Worm (Caenorhabditis elegans): ENCODE data around the gene irld-63.

irld-63 gene

ce11 chrII:2920817-2921458, 9.6 kb upstream of the irld-63 start:
- TF ChIP-seq ceh-13 (GFP tag; optimal IDR thresholded peaks at IDR 0.05) (no peak), hmbx-1 (tag; optimal IDR thresholded peaks at IDR 0.05) (no peak), scrt-1 (GFP tag; IDR thresholded peaks at IDR 0.05) (no peak), ceh-36 (tag; optimal IDR thresholded peaks at IDR 0.05) (no peak), tbx-37 (GFP tag; conservative IDR thresholded peaks at IDR 0.05) (no peak), pes-1 (GFP tag; IDR thresholded peaks at IDR 0.05) (no peak), ama-1 (optimal IDR thresholded peaks at IDR 0.05) (no peak)

- TF ChIP-seq ama-1 (optimal IDR thresholded peaks at IDR 0.05) (no peak), tra-4 (tag; optimal IDR thresholded peaks at IDR 0.05) (no peak)
Observed at ce11 chrII:2921860-2922259, 8.7 kb upstream of the irld-63 start.

- no peak for TF ChIP-seq hmbx-1 (tag; optimal IDR thresholded peaks at IDR 0.05)
- TF ChIP-seq B0310.2 (tag; optimal IDR thresholded peaks at IDR 0.05): no peak
- TF ChIP-seq F13C5.2 (tag; optimal IDR thresholded peaks at IDR 0.05): no peak
- TF ChIP-seq scrt-1 (GFP tag; IDR thresholded peaks at IDR 0.05): no peak
- no peak for TF ChIP-seq aly-1 (tag; optimal IDR thresholded peaks at IDR 0.05)
- TF ChIP-seq ceh-36 (tag; optimal IDR thresholded peaks at IDR 0.05): no peak
- no peak for TF ChIP-seq flt-1 (GFP tag; IDR thresholded peaks at IDR 0.05)
- TF ChIP-seq tbx-11 (GFP tag; IDR thresholded peaks at IDR 0.05): no peak
- TF ChIP-seq tra-4 (tag; optimal IDR thresholded peaks at IDR 0.05): no peak
- no peak for TF ChIP-seq ceh-13 (GFP tag; optimal IDR thresholded peaks at IDR 0.05)
- no peak for TF ChIP-seq ama-1 (optimal IDR thresholded peaks at IDR 0.05)
- no peak for TF ChIP-seq ets-7 (tag; optimal IDR thresholded peaks at IDR 0.05)
Observed at ce11 chrII:2922359-2922758, 8.2 kb upstream of the irld-63 start.

ce11 chrII:2922782-2923181, 7.7 kb upstream of the irld-63 start:
- TF ChIP-seq hmg-4 (GFP tag; optimal IDR thresholded peaks at IDR 0.05): no peak
- 0 out of 2 replicates have a peak, but pooled peaks have one; percentile 29 for TF ChIP-seq pes-1 (GFP tag; IDR thresholded peaks at IDR 0.05)

ce11 chrII:2923617-2924016, 6.9 kb upstream of the irld-63 start, which contains the start of gene ZK355.2:
Gene ZK355.2 (plus strand): TSS chrII:2923917.
- TF ChIP-seq ceh-13 (GFP tag; optimal IDR thresholded peaks at IDR 0.05) (no peak), tbx-37 (GFP tag; conservative IDR thresholded peaks at IDR 0.05) (no peak), ceh-36 (tag; optimal IDR thresholded peaks at IDR 0.05) (peak; percentile 15)

- TF ChIP-seq scrt-1 (GFP tag; IDR thresholded peaks at IDR 0.05) (no peak), flt-1 (GFP tag; IDR thresholded peaks at IDR 0.05) (no peak), tbx-37 (GFP tag; conservative IDR thresholded peaks at IDR 0.05) (no peak), sea-1 (GFP tag; conservative IDR thresholded peaks at IDR 0.05) (no peak), tbx-11 (GFP tag; IDR thresholded peaks at IDR 0.05) (no peak), hmbx-1 (tag; optimal IDR thresholded peaks at IDR 0.05) (no peak), F13C5.2 (tag; optimal IDR thresholded peaks at IDR 0.05) (no peak), hmg-4 (GFP tag; optimal IDR thresholded peaks at IDR 0.05) (no peak), B0310.2 (tag; optimal IDR thresholded peaks at IDR 0.05) (no peak), ceh-13 (GFP tag; optimal IDR thresholded peaks at IDR 0.05) (no peak), ceh-36 (tag; optimal IDR thresholded peaks at IDR 0.05) (no peak), ama-1 (optimal IDR thresholded peaks at IDR 0.05) (no peak), hnd-1 (tag; optimal IDR thresholded peaks at IDR 0.05) (no peak), aly-1 (tag; optimal IDR thresholded peaks at IDR 0.05) (no peak), tra-4 (tag; optimal IDR thresholded peaks at IDR 0.05) (no peak), ets-7 (tag; optimal IDR thresholded peaks at IDR 0.05) (no peak)
Observed at ce11 chrII:2925032-2925431, 5.5 kb upstream of the irld-63 start.

- TF ChIP-seq B0310.2 (tag; optimal IDR thresholded peaks at IDR 0.05): no peak
- TF ChIP-seq ets-7 (tag; optimal IDR thresholded peaks at IDR 0.05): no peak
Observed at ce11 chrII:2925806-2926558, 4.5 kb upstream of the irld-63 start.

- TF ChIP-seq hmg-4 (GFP tag; optimal IDR thresholded peaks at IDR 0.05): no peak
- 0 out of 2 replicates have a peak, but pooled peaks have one; percentile 36 for TF ChIP-seq sea-1 (GFP tag; conservative IDR thresholded peaks at IDR 0.05)
- TF ChIP-seq ets-7 (tag; optimal IDR thresholded peaks at IDR 0.05): no peak
Observed at ce11 chrII:2927533-2927932, 3.0 kb upstream of the irld-63 start, which contains the start of the genes ZK355.3 and ZK355.8. Gene ZK355.3 (minus strand): TSS chrII:2927633. Gene ZK355.8 (plus strand): TSS chrII:2927804.

ce11 chrII:2929846-2930245, 682 bp upstream of the irld-63 start:
- TF ChIP-seq ceh-36 (tag; optimal IDR thresholded peaks at IDR 0.05) (no peak), tbx-37 (GFP tag; conservative IDR thresholded peaks at IDR 0.05) (no peak), hnd-1 (tag; optimal IDR thresholded peaks at IDR 0.05) (no peak), pes-1 (GFP tag; IDR thresholded peaks at IDR 0.05) (no peak; the same call in 1 of the 2 replicates), aly-1 (tag; optimal IDR thresholded peaks at IDR 0.05) (no peak), sea-1 (GFP tag; conservative IDR thresholded peaks at IDR 0.05) (no peak), ceh-13 (GFP tag; optimal IDR thresholded peaks at IDR 0.05) (no peak), F13C5.2 (tag; optimal IDR thresholded peaks at IDR 0.05) (no peak), tra-4 (tag; optimal IDR thresholded peaks at IDR 0.05) (no peak), B0310.2 (tag; optimal IDR thresholded peaks at IDR 0.05) (no peak), flt-1 (GFP tag; IDR thresholded peaks at IDR 0.05) (no peak), hmg-4 (GFP tag; optimal IDR thresholded peaks at IDR 0.05) (no peak), ama-1 (optimal IDR thresholded peaks at IDR 0.05) (no peak), ets-7 (tag; optimal IDR thresholded peaks at IDR 0.05) (no peak)
